Worm (Caenorhabditis elegans): ENCODE data around the gene chil-16.

chil-16 gene

DNA sequence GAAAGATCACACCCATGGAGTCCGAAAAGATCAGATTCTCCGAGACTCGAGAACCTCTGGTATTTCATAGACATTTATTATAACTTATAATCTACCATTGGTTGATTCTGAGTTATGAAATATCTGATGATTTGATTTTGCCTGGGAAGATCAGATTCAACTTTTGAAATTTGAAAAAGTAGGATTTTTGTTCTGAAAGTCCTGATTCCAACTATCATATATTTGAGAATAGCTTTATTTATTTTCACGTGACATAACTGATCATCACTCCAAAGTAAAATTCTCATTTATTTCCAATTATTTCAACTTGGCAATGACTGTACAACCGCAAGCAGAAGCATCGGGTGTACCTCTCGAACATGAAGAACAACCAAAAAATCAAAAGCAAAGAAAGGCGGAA is 42.0 kb downstream of the chil-16 start, which contains the start of gene Y51B9A.7:
Gene Y51B9A.7 (plus strand): TSS at position 301 of the 400 bp plus-strand sequence.
- TF ChIP-seq mml-1 (tag; optimal IDR thresholded peaks at IDR 0.05) (no peak), nhr-28 (tag; optimal IDR thresholded peaks at IDR 0.05) (no peak), nhr-76 (tag; optimal IDR thresholded peaks at IDR 0.05) (no peak), snpc-4 (tag; optimal IDR thresholded peaks at IDR 0.05) (no peak), fkh-2 (tag; optimal IDR thresholded peaks at IDR 0.05) (no peak), ztf-11 (tag; optimal IDR thresholded peaks at IDR 0.05) (no peak), nhr-25 (tag; optimal IDR thresholded peaks at IDR 0.05) (no peak), ceh-9 (tag; optimal IDR thresholded peaks at IDR 0.05) (no peak), elt-1 (tag; optimal IDR thresholded peaks at IDR 0.05) (no peak), unc-62 (GFP tag; optimal IDR thresholded peaks at IDR 0.05) (no peak), tbx-2 (tag; optimal IDR thresholded peaks at IDR 0.05) (no peak), pha-4 (tag; optimal IDR thresholded peaks at IDR 0.05) (no peak), skn-1 (tag; optimal IDR thresholded peaks at IDR 0.05) (no peak), fos-1 (tag; optimal IDR thresholded peaks at IDR 0.05) (no peak), ceh-82 (tag; optimal IDR thresholded peaks at IDR 0.05) (no peak), nfya-1 (tag; optimal IDR thresholded peaks at IDR 0.05; ENCODE audit: insufficient read depth) (no peak), eor-1 (tag; optimal IDR thresholded peaks at IDR 0.05) (no peak), nhr-12 (tag; optimal IDR thresholded peaks at IDR 0.05) (no peak), nhr-23 (tag; optimal IDR thresholded peaks at IDR 0.05) (no peak), unc-39 (tag; optimal IDR thresholded peaks at IDR 0.05) (no peak)

DNA sequence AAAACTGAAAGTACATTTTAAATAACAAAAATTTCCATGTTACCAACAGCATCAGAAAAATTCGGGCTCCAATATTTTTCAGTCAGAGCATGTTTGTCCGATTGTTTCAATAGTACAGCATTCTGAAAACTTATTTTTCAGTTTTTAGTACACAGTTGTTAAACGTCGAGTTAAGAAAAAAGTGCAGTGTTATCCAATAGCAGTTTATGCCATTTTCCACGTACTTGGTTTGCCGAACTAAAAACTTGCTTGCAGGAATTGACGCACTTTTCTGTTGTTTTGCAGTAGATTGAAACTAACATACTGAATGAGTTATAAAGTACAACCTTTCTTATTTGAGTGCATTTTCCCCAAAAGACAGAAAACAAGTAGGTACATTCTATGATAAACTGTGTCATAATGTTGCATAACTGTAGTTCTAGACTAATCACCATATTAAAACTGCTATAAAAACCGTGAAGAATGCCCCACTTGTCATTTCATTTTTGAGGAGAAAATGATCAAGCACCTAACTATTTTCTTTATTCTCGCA is 43.3 kb downstream of the chil-16 start, which contains the start of the genes Y51B9A.14 and Y51B9A.8:
Gene Y51B9A.14 (minus strand): TSS at position 101 of the 532 bp plus-strand sequence.
Gene Y51B9A.8 (plus strand): TSS at position 482 of the 532 bp plus-strand sequence.
- no peak for TF ChIP-seq lin-39 (tag; optimal IDR thresholded peaks at IDR 0.05)
- no peak for TF ChIP-seq daf-12 (tag; optimal IDR thresholded peaks at IDR 0.05)
- no peak for TF ChIP-seq elt-1 (tag; optimal IDR thresholded peaks at IDR 0.05)
- TF ChIP-seq ceh-28 (tag; optimal IDR thresholded peaks at IDR 0.05), result no peak
- no peak for TF ChIP-seq ceh-82 (tag; optimal IDR thresholded peaks at IDR 0.05)
- no peak for TF ChIP-seq fkh-10 (GFP tag; optimal IDR thresholded peaks at IDR 0.05)
- no peak for TF ChIP-seq mdl-1 (tag; optimal IDR thresholded peaks at IDR 0.05)
- no peak for TF ChIP-seq hmg-11 (tag; optimal IDR thresholded peaks at IDR 0.05)

ce11 chrII:9397496-9397895 is 44.2 kb downstream of the chil-16 start, which contains the start of gene Y51B9A.9:
Y51B9A.9 (minus strand) TSS chrII:9397596.
- TF ChIP-seq elt-2 (tag; optimal IDR thresholded peaks at IDR 0.05), result peak; percentile 22
- no peak for TF ChIP-seq ztf-4 (tag; optimal IDR thresholded peaks at IDR 0.05)
- no peak for TF ChIP-seq nhr-23 (tag; optimal IDR thresholded peaks at IDR 0.05)
- no peak for TF ChIP-seq fos-1 (tag; optimal IDR thresholded peaks at IDR 0.05)

DNA sequence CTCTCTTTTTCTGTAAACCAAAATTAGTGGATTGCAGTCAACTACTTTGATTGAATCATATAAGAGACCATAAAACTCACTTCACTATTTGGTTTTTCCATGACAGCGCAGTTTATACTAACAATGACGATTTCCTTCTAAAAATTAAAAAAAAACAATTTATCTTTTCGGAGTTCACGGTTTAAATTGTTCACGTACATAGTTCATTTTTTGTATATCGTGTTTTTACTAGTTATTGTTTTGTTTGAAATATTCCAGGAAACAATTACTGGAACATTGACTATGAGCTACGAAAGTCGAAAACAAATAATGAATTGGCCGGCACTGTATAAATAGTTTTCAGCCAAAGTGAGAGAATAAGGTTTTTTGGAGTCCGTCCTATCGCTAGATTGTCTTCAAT is 49.0 kb downstream of the chil-16 start, which contains the start of gene lido-17:
Gene lido-17 (minus strand): TSS at position 101 of the 400 bp plus-strand sequence.
- TF ChIP-seq jun-1 (tag; optimal IDR thresholded peaks at IDR 0.05), result no peak
- TF ChIP-seq nhr-77 (tag; optimal IDR thresholded peaks at IDR 0.05), result no peak
- TF ChIP-seq hmg-11 (tag; optimal IDR thresholded peaks at IDR 0.05), result no peak
- TF ChIP-seq ztf-4 (tag; optimal IDR thresholded peaks at IDR 0.05), result no peak
- no peak for TF ChIP-seq daf-12 (tag; optimal IDR thresholded peaks at IDR 0.05)
- no peak for TF ChIP-seq unc-39 (tag; optimal IDR thresholded peaks at IDR 0.05)
- TF ChIP-seq ceh-82 (tag; optimal IDR thresholded peaks at IDR 0.05), result no peak
- no peak for TF ChIP-seq nhr-76 (tag; optimal IDR thresholded peaks at IDR 0.05)
- no peak for TF ChIP-seq lsy-12 (tag; optimal IDR thresholded peaks at IDR 0.05)
- no peak for TF ChIP-seq ztf-11 (tag; optimal IDR thresholded peaks at IDR 0.05)
- TF ChIP-seq ama-1 (optimal IDR thresholded peaks at IDR 0.05), result no peak
- TF ChIP-seq ZK546.5 (tag; optimal IDR thresholded peaks at IDR 0.05), result no peak
- TF ChIP-seq mml-1 (tag; optimal IDR thresholded peaks at IDR 0.05), result no peak
- TF ChIP-seq elt-1 (tag; optimal IDR thresholded peaks at IDR 0.05), result no peak

Data from whole organism, L3 larva.